Fruit fly (Drosophila melanogaster): ENCODE measurements around the gene Acbp1.

Gene Acbp1

dm6 chr2L:8159498-8159897 is 2.8 kb downstream of the Acbp1 start, which contains the start of the genes PAPLA1 and Rbsn-5 (continued):
- TF ChIP-seq CG10321 (GFP tag; IDR thresholded peaks at IDR 0.05): peak; percentile 59
- TF ChIP-seq Side (GFP tag; optimal IDR thresholded peaks at IDR 0.05): peak; percentile 93
- peak; percentile 92 for TF ChIP-seq CG34422 (GFP tag; IDR thresholded peaks at IDR 0.05)
- TF ChIP-seq CG7271 (tag; optimal IDR thresholded peaks at IDR 0.05): peak; percentile 85
- TF ChIP-seq Hmx (GFP tag; optimal IDR thresholded peaks at IDR 0.05): peak; percentile 87
- TF ChIP-seq CG3281 (GFP tag; optimal IDR thresholded peaks at IDR 0.05): peak; percentile 93
- peak; percentile 93 for TF ChIP-seq CG32532 (GFP tag; IDR thresholded peaks at IDR 0.05)
- peak; percentile 100 for TF ChIP-seq Ets65A (GFP tag)
- peak; percentile 92 for TF ChIP-seq CG10979 (tag; optimal IDR thresholded peaks at IDR 0.05)
- TF ChIP-seq CG31224 (GFP tag; IDR thresholded peaks at IDR 0.05): peak; percentile 89
- TF ChIP-seq abd-A (tag; optimal IDR thresholded peaks at IDR 0.05): peak; percentile 97
- TF ChIP-seq CG2129 (GFP tag; IDR thresholded peaks at IDR 0.05; ENCODE audit: partially characterized antibody): no peak
- TF ChIP-seq CG12299 (tag; optimal IDR thresholded peaks at IDR 0.05): peak; percentile 83
- TF ChIP-seq CG11247 (GFP tag; IDR thresholded peaks at IDR 0.05): peak; percentile 89
- TF ChIP-seq CG11695 (GFP tag; IDR thresholded peaks at IDR 0.05): peak; percentile 87
- TF ChIP-seq hb (GFP tag; IDR thresholded peaks at IDR 0.05; ENCODE audit: partially characterized antibody): no peak
- TF ChIP-seq CG11085 (GFP tag; IDR thresholded peaks at IDR 0.05): peak; percentile 91
- peak; percentile 68; the same call in 1 of the 2 replicates for TF ChIP-seq aop (GFP tag; IDR thresholded peaks at IDR 0.05)
- peak; percentile 99 for TF ChIP-seq CG4617 (GFP tag; optimal IDR thresholded peaks at IDR 0.05; ENCODE audit: borderline replicate concordance)
- TF ChIP-seq CG31365 (tag; optimal IDR thresholded peaks at IDR 0.05): peak; percentile 75
- TF ChIP-seq CG16779 (GFP tag; IDR thresholded peaks at IDR 0.05): peak; percentile 83
- TF ChIP-seq ftz-f1 (GFP tag; optimal IDR thresholded peaks at IDR 0.05): peak; percentile 48
- TF ChIP-seq Atf-2 (GFP tag; optimal IDR thresholded peaks at IDR 0.05): peak; percentile 94
- TF ChIP-seq CG15269 (tag; optimal IDR thresholded peaks at IDR 0.05): peak; percentile 93
- peak; percentile 97 for TF ChIP-seq pum (GFP tag; optimal IDR thresholded peaks at IDR 0.05)
- TF ChIP-seq corto (GFP tag; optimal IDR thresholded peaks at IDR 0.05): peak; percentile 83
- TF ChIP-seq CG6175 (GFP tag; IDR thresholded peaks at IDR 0.05): peak; percentile 79
- peak; percentile 87 for TF ChIP-seq CG7556 (GFP tag; optimal IDR thresholded peaks at IDR 0.05)
- TF ChIP-seq ems (GFP tag; optimal IDR thresholded peaks at IDR 0.05): peak; percentile 95
- peak; percentile 98 for TF ChIP-seq oc (tag; optimal IDR thresholded peaks at IDR 0.05)
- TF ChIP-seq Awh (GFP tag; IDR thresholded peaks at IDR 0.05): peak; percentile 86
- peak; percentile 77 for TF ChIP-seq NK7.1 (GFP tag; optimal IDR thresholded peaks at IDR 0.05)
- TF ChIP-seq ERR (GFP tag; optimal IDR thresholded peaks at IDR 0.05): peak; percentile 90
- peak; percentile 96 for TF ChIP-seq CG14441 (GFP tag; IDR thresholded peaks at IDR 0.05)
- TF ChIP-seq Vsx1 (GFP tag; optimal IDR thresholded peaks at IDR 0.05): peak; percentile 81
- peak; percentile 28 for TF ChIP-seq Dp (GFP tag; optimal IDR thresholded peaks at IDR 0.05)
- peak; percentile 74 for TF ChIP-seq GATAe (GFP tag; conservative IDR thresholded peaks at IDR 0.05)
- peak; percentile 92 for TF ChIP-seq CG3065 (GFP tag; optimal IDR thresholded peaks at IDR 0.05)
- TF ChIP-seq CG13424 (tag; optimal IDR thresholded peaks at IDR 0.05): peak; percentile 96
- peak; percentile 95 for TF ChIP-seq CG12659 (GFP tag; optimal IDR thresholded peaks at IDR 0.05)
- TF ChIP-seq CG31441 (GFP tag; IDR thresholded peaks at IDR 0.05): peak; percentile 92
- TF ChIP-seq insv (GFP tag; optimal IDR thresholded peaks at IDR 0.05): peak in 1 of 2 experiments; percentile 46
- TF ChIP-seq prd (optimal IDR thresholded peaks at IDR 0.05): no peak
- peak; percentile 95 for TF ChIP-seq prd (GFP tag; IDR thresholded peaks at IDR 0.05)
- TF ChIP-seq kay (GFP tag; optimal IDR thresholded peaks at IDR 0.05): peak; percentile 95
- no peak for TF ChIP-seq unc-4 (GFP tag; IDR thresholded peaks at IDR 0.05; ENCODE audit: partially characterized antibody)
- peak; percentile 84 for TF ChIP-seq btn (GFP tag; optimal IDR thresholded peaks at IDR 0.05)
- TF ChIP-seq CG2712 (tag; optimal IDR thresholded peaks at IDR 0.05): peak; percentile 94
- TF ChIP-seq ab (GFP tag; optimal IDR thresholded peaks at IDR 0.05): peak; percentile 93
- TF ChIP-seq Gsc (GFP tag; IDR thresholded peaks at IDR 0.05): peak; percentile 60
- TF ChIP-seq knrl (GFP tag; IDR thresholded peaks at IDR 0.05; ENCODE audit: partially characterized antibody): peak; percentile 28; the same call in 1 of the 3 replicates

Data from whole organism, embryonic.